Worm (Caenorhabditis elegans) whole organism, L4 larva: ENCODE measurements around the gene W05H9.2.

Experiments used
- D1046.2 ChIP-seq: fragments of 200-800 bp; sonication (Bioruptor generic); IDR thresholded peaks from 2 replicates; pipeline ENCODE4 v1.3.6; 2022; ENCODE audit warnings: missing genetic modification characterization, missing compliant biosample characterization
- F26F4.8 ChIP-seq: fragments of 200-800 bp; sonication (Bioruptor generic); conservative IDR thresholded peaks from 2 replicates; pipeline ENCODE4 v1.3.6; 2022; ENCODE audit warnings: missing genetic modification characterization, missing compliant biosample characterization
- F49E8.2 ChIP-seq: sonication (generic microtip); optimal IDR thresholded peaks from 2 replicates; lab custom pipeline; 2016; ENCODE audit warnings: missing compliant biosample characterization, mild to moderate bottlenecking, missing genetic modification characterization, borderline replicate concordance
- R02D3.7 ChIP-seq: fragments of 150-350 bp; sonication (generic microtip); optimal IDR thresholded peaks from 3 replicates; lab custom pipeline; 2014; ENCODE audit warnings: missing biosample characterization, missing genetic modification characterization
- T26A8.4 ChIP-seq: fragments of 200-800 bp; sonication (Bioruptor generic); IDR thresholded peaks from 2 replicates; pipeline ENCODE4 v1.3.6; 2022; ENCODE audit warnings: missing genetic modification characterization, missing compliant biosample characterization
- aha-1 ChIP-seq: fragments of 150-350 bp; peaks from one replicate; lab custom pipeline; 2014; ENCODE audit warnings: missing biosample characterization, missing genetic modification characterization
- aly-2 ChIP-seq: sonication (generic microtip); optimal IDR thresholded peaks from 2 replicates; lab custom pipeline; 2018; ENCODE audit warnings: missing biosample characterization, missing genetic modification characterization
- arid-1 ChIP-seq: fragments of 200-800 bp; sonication (Bioruptor generic); conservative IDR thresholded peaks from 2 replicates; pipeline ENCODE4 v1.3.6; 2022; ENCODE audit warnings: missing genetic modification reagents, missing genetic modification characterization, missing compliant biosample characterization
- attf-4 ChIP-seq: sonication (generic microtip); optimal IDR thresholded peaks from 3 replicates; lab custom pipeline; 2017; ENCODE audit warnings: missing biosample characterization, missing genetic modification characterization
- ceh-28 ChIP-seq: fragments of 150-350 bp; optimal IDR thresholded peaks from 2 replicates; lab custom pipeline; 2014; ENCODE audit warnings: missing biosample characterization, missing genetic modification reagents, missing genetic modification characterization
- ceh-32 ChIP-seq: sonication (generic microtip); optimal IDR thresholded peaks from 2 replicates; lab custom pipeline; 2016; ENCODE audit warnings: mild to moderate bottlenecking, missing genetic modification characterization, missing compliant biosample characterization; ENCODE audit not compliant: poor library complexity
- ceh-82 ChIP-seq: sonication (generic microtip); optimal IDR thresholded peaks from 2 replicates; lab custom pipeline; 2017; ENCODE audit warnings: missing biosample characterization, missing genetic modification characterization
- ces-1 ChIP-seq: fragments of 150-350 bp; sonication (generic microtip); optimal IDR thresholded peaks from 4 replicates; lab custom pipeline; 2014; ENCODE audit warnings: missing biosample characterization, missing genetic modification reagents, missing genetic modification characterization
- cey-2 ChIP-seq: sonication (generic microtip); optimal IDR thresholded peaks from 3 replicates; lab custom pipeline; 2017; ENCODE audit warnings: missing genetic modification characterization, mild to moderate bottlenecking, missing compliant biosample characterization, antibody characterized with exemption, borderline replicate concordance; ENCODE audit not compliant: insufficient read depth
- daf-12 ChIP-seq: fragments of 150-350 bp; optimal IDR thresholded peaks from 2 replicates; lab custom pipeline; 2014; ENCODE audit warnings: missing biosample characterization, missing genetic modification reagents, missing genetic modification characterization
- dmd-6 ChIP-seq: fragments of 200-800 bp; sonication (Bioruptor generic); IDR thresholded peaks from 2 replicates; pipeline ENCODE4 v1.3.6; 2022; ENCODE audit warnings: missing genetic modification reagents, missing genetic modification characterization, missing compliant biosample characterization
- dmd-8 ChIP-seq: fragments of 200-800 bp; sonication (Bioruptor generic); IDR thresholded peaks from 2 replicates; pipeline ENCODE4 v1.3.6; 2022; ENCODE audit warnings: missing genetic modification characterization, missing compliant biosample characterization
- dmd-9 ChIP-seq: fragments of 200-800 bp; sonication (Bioruptor generic); IDR thresholded peaks from 2 replicates; pipeline ENCODE4 v1.3.6; 2022; ENCODE audit warnings: missing genetic modification reagents, missing genetic modification characterization, missing compliant biosample characterization
- dve-1 ChIP-seq: sonication (generic microtip); optimal IDR thresholded peaks from 2 replicates; lab custom pipeline; 2017; ENCODE audit warnings: antibody characterized with exemption, mild to moderate bottlenecking, missing genetic modification characterization, missing compliant biosample characterization; ENCODE audit not compliant: insufficient read depth
- fkh-10 ChIP-seq: fragments of 150-350 bp; optimal IDR thresholded peaks from 2 replicates; lab custom pipeline; 2014; ENCODE audit warnings: missing biosample characterization, missing genetic modification reagents, missing genetic modification characterization
- hif-1 ChIP-seq, 2 experiments: sonication (generic microtip); optimal IDR thresholded peaks; 2 replicates each; lab custom pipeline; 2016 to 2017; ENCODE audit warnings: missing compliant biosample characterization in 2 of 2, missing genetic modification characterization in 2 of 2, missing genetic modification reagents in 2 of 2, missing genotype in 2 of 2, mild to moderate bottlenecking in 1 of 2
- hlh-11 ChIP-seq: fragments of 200-800 bp; sonication (Bioruptor generic); optimal IDR thresholded peaks from 2 replicates; lab custom pipeline; 2018; ENCODE audit warnings: mild to moderate bottlenecking, missing genetic modification characterization, missing compliant biosample characterization
- hlh-30 ChIP-seq: sonication (generic microtip); optimal IDR thresholded peaks from 2 replicates; lab custom pipeline; 2017; ENCODE audit warnings: antibody characterized with exemption, mild to moderate bottlenecking, missing genetic modification characterization, missing compliant biosample characterization; ENCODE audit not compliant: insufficient read depth
- lin-15B ChIP-seq: fragments of 150-350 bp; sonication (generic microtip); optimal IDR thresholded peaks from 3 replicates; lab custom pipeline; 2014; ENCODE audit warnings: missing biosample characterization, missing genetic modification characterization
- lin-38 ChIP-seq: fragments of 200-800 bp; sonication (Bioruptor generic); IDR thresholded peaks from 2 replicates; pipeline ENCODE4 v1.3.6; 2022; ENCODE audit warnings: missing genetic modification reagents, missing genetic modification characterization, missing compliant biosample characterization
- lin-39 ChIP-seq: fragments of 150-350 bp; optimal IDR thresholded peaks from 2 replicates; lab custom pipeline; 2014; ENCODE audit warnings: missing biosample characterization, missing genetic modification reagents, missing genetic modification characterization
- lir-3 ChIP-seq: sonication (generic microtip); optimal IDR thresholded peaks from 2 replicates; lab custom pipeline; 2016; ENCODE audit warnings: mild to moderate bottlenecking, missing genetic modification characterization, missing compliant biosample characterization
- mes-2 ChIP-seq: sonication (generic microtip); optimal IDR thresholded peaks from 2 replicates; lab custom pipeline; 2016; ENCODE audit warnings: missing genotype, mild to moderate bottlenecking, missing genetic modification characterization, missing compliant biosample characterization; ENCODE audit not compliant: poor library complexity, severe bottlenecking
- nhr-10 ChIP-seq: fragments of 150-350 bp; optimal IDR thresholded peaks from 2 replicates; lab custom pipeline; 2014; ENCODE audit warnings: missing biosample characterization, missing genetic modification characterization
- nhr-102 ChIP-seq: sonication (generic microtip); optimal IDR thresholded peaks from 2 replicates; lab custom pipeline; 2016; ENCODE audit warnings: mild to moderate bottlenecking, missing genetic modification characterization, moderate library complexity, missing compliant biosample characterization
- nhr-11 ChIP-seq: fragments of 150-350 bp; optimal IDR thresholded peaks from 2 replicates; lab custom pipeline; 2014; ENCODE audit warnings: missing biosample characterization, missing genetic modification characterization
- nhr-25 ChIP-seq: sonication (generic microtip); optimal IDR thresholded peaks from 2 replicates; lab custom pipeline; 2017; ENCODE audit warnings: missing genetic modification characterization, mild to moderate bottlenecking, missing compliant biosample characterization, antibody characterized with exemption, moderate library complexity, borderline replicate concordance; ENCODE audit not compliant: insufficient read depth
- nhr-28 ChIP-seq: fragments of 150-350 bp; optimal IDR thresholded peaks from 2 replicates; lab custom pipeline; 2014; ENCODE audit warnings: missing biosample characterization, missing genetic modification characterization
- nhr-41 ChIP-seq: fragments of 200-800 bp; sonication (Bioruptor generic); IDR thresholded peaks from 2 replicates; pipeline ENCODE4 v1.3.6; 2022; ENCODE audit warnings: missing genetic modification reagents, missing genetic modification characterization, missing compliant biosample characterization
- nhr-42 ChIP-seq: fragments of 200-800 bp; sonication (Bioruptor generic); IDR thresholded peaks from 2 replicates; pipeline ENCODE4 v1.3.6; 2022; ENCODE audit warnings: missing genetic modification characterization, missing compliant biosample characterization
- nhr-48 ChIP-seq: sonication (generic microtip); optimal IDR thresholded peaks from 2 replicates; lab custom pipeline; 2016; ENCODE audit warnings: mild to moderate bottlenecking, missing genetic modification characterization, missing compliant biosample characterization
- nhr-76 ChIP-seq: fragments of 150-350 bp; optimal IDR thresholded peaks from 2 replicates; lab custom pipeline; 2014; ENCODE audit warnings: missing biosample characterization, missing genetic modification characterization
- pha-4 ChIP-seq, 2 experiments: fragments of 150-350 bp in 1 of 2; fragments of 200-800 bp in 1 of 2; sonication (Bioruptor generic) in 1 of 2; IDR thresholded peaks in 1 of 2; optimal IDR thresholded peaks in 1 of 2; 2 replicates each; pipeline versions ENCODE4 v1.3.6 to Lab custom; 2014 to 2022; ENCODE audit warnings: missing genetic modification characterization in 2 of 2, missing genetic modification reagents in 2 of 2, missing biosample characterization in 1 of 2, missing compliant biosample characterization in 1 of 2
- php-3 ChIP-seq: fragments of 200-800 bp; sonication (Bioruptor generic); IDR thresholded peaks from 2 replicates; pipeline ENCODE4 v1.3.6; 2022; ENCODE audit warnings: missing genetic modification reagents, missing genetic modification characterization, missing compliant biosample characterization
- pqm-1 ChIP-seq: sonication (generic microtip); optimal IDR thresholded peaks from 2 replicates; lab custom pipeline; 2017; ENCODE audit warnings: missing biosample characterization, missing genetic modification characterization
- rbr-2 ChIP-seq: sonication (generic microtip); optimal IDR thresholded peaks from 2 replicates; lab custom pipeline; 2016; ENCODE audit warnings: missing genotype, missing genetic modification characterization, missing compliant biosample characterization
- saeg-2 ChIP-seq: fragments of 200-800 bp; sonication (Bioruptor generic); IDR thresholded peaks from 2 replicates; pipeline ENCODE4 v1.3.6; 2022; ENCODE audit warnings: missing genetic modification reagents, missing genetic modification characterization, missing compliant biosample characterization
- sdz-12 ChIP-seq: fragments of 200-800 bp; sonication (Bioruptor generic); optimal IDR thresholded peaks from 2 replicates; lab custom pipeline; 2018; ENCODE audit warnings: mild to moderate bottlenecking, missing genetic modification characterization, missing compliant biosample characterization
- snpc-1.2 ChIP-seq: fragments of 200-800 bp; sonication (Bioruptor generic); IDR thresholded peaks from 2 replicates; pipeline ENCODE4 v1.3.6; 2022; ENCODE audit warnings: missing genetic modification reagents, missing genetic modification characterization, missing compliant biosample characterization
- spr-1 ChIP-seq: sonication (generic microtip); optimal IDR thresholded peaks from 2 replicates; lab custom pipeline; 2016; ENCODE audit warnings: mild to moderate bottlenecking, missing genetic modification characterization, missing compliant biosample characterization
- tag-97 ChIP-seq: fragments of 200-800 bp; sonication (Bioruptor generic); IDR thresholded peaks from 2 replicates; pipeline ENCODE4 v1.3.6; 2022; ENCODE audit warnings: missing genetic modification characterization, missing compliant biosample characterization
- unc-130 ChIP-seq: sonication (generic microtip); optimal IDR thresholded peaks from 2 replicates; lab custom pipeline; 2016; ENCODE audit warnings: missing genetic modification reagents, missing genetic modification characterization, missing compliant biosample characterization
- zfp-2 ChIP-seq: sonication (generic microtip); optimal IDR thresholded peaks from 2 replicates; lab custom pipeline; 2016; ENCODE audit warnings: mild to moderate bottlenecking, missing genetic modification characterization, missing compliant biosample characterization
- zfp-3 ChIP-seq: fragments of 200-800 bp; sonication (Bioruptor generic); conservative IDR thresholded peaks from 2 replicates; pipeline ENCODE4 v1.3.6; 2022; ENCODE audit warnings: missing genetic modification reagents, missing genetic modification characterization, missing compliant biosample characterization
- zip-2 ChIP-seq: fragments of 150-350 bp; optimal IDR thresholded peaks from 2 replicates; lab custom pipeline; 2014; ENCODE audit warnings: missing biosample characterization, missing genetic modification characterization

Gene W05H9.2

ce11 chrX:6219892-6220291 lies 46.9 kb upstream of the W05H9.2 start (continued):
- TF ChIP-seq hlh-30 (tag; lab: Kevin White, UChicago) (peak; percentile 29), attf-4 (tag; lab: Kevin White, UChicago) (no peak), ceh-28 (tag; lab: Kevin White, UChicago) (no peak), T26A8.4 (GFP tag; lab: Robert Waterston, UW) (peak; percentile 75), spr-1 (tag; lab: Kevin White, UChicago) (peak; percentile 26), nhr-41 (GFP tag; lab: Robert Waterston, UW) (peak; percentile 74; the same call in 1 of the 2 replicates), dmd-6 (GFP tag; lab: Robert Waterston, UW) (peak; percentile 34; the same call in 1 of the 2 replicates), nhr-102 (tag; lab: Kevin White, UChicago) (no peak), zip-2 (tag; lab: Kevin White, UChicago) (no peak), unc-130 (GFP tag; lab: Kevin White, UChicago) (peak; percentile 38), mes-2 (tag; lab: Kevin White, UChicago) (peak; percentile 80), daf-12 (no peak), snpc-1.2 (peak; percentile 79), hlh-11 (tag; lab: Kevin White, UChicago) (peak; percentile 55), lin-39 (tag; lab: Kevin White, UChicago) (no peak), aly-2 (tag; lab: Kevin White, UChicago) (no peak), zfp-3 (GFP tag; lab: Robert Waterston, UW) (no peak), tag-97 (GFP tag; lab: Robert Waterston, UW) (no peak), zfp-2 (tag; lab: Kevin White, UChicago) (peak; percentile 17), nhr-76 (tag; lab: Kevin White, UChicago) (no peak), R02D3.7 (tag; lab: Kevin White, UChicago) (no peak), rbr-2 (tag; lab: Kevin White, UChicago) (peak; percentile 61), ces-1 (GFP tag; lab: Kevin White, UChicago) (no peak), hif-1 (tag; optimal IDR thresholded peaks at IDR 0.05; lab: Kevin White, UChicago) (peak; percentile 27 to 57), nhr-28 (tag; lab: Kevin White, UChicago) (no peak), dve-1 (tag; lab: Kevin White, UChicago) (peak; percentile 31), D1046.2 (GFP tag; lab: Robert Waterston, UW) (peak; percentile 83; the same call in 1 of the 2 replicates), nhr-11 (no peak), saeg-2 (GFP tag; lab: Robert Waterston, UW) (0 out of 2 replicates have a peak, but pooled peaks have one; percentile 12), dmd-9 (GFP tag; lab: Robert Waterston, UW) (no peak), nhr-10 (tag; lab: Kevin White, UChicago) (no peak), pha-4 (GFP tag; IDR thresholded peaks at IDR 0.05; lab: Robert Waterston, UW) (no peak; the same call in 1 of the 2 replicates), pha-4 (tag; optimal IDR thresholded peaks at IDR 0.05; lab: Kevin White, UChicago) (no peak), ceh-32 (tag; lab: Kevin White, UChicago) (no peak), lin-15B (tag; lab: Kevin White, UChicago) (no peak), nhr-42 (GFP tag; lab: Robert Waterston, UW) (peak; percentile 56; the same call in 1 of the 2 replicates), fkh-10 (GFP tag; lab: Kevin White, UChicago) (no peak), cey-2 (no peak), sdz-12 (GFP tag; lab: Kevin White, UChicago) (no peak), dmd-8 (GFP tag; lab: Robert Waterston, UW) (0 out of 2 replicates have a peak, but pooled peaks have one; percentile 63), lin-38 (GFP tag; lab: Robert Waterston, UW) (no peak; the same call in 1 of the 2 replicates), nhr-25 (tag; lab: Kevin White, UChicago) (peak; percentile 24), ceh-82 (tag; lab: Kevin White, UChicago) (no peak), nhr-48 (tag; lab: Kevin White, UChicago) (peak; percentile 64), aha-1 (tag; lab: Kevin White, UChicago) (no peak), lir-3 (tag; lab: Kevin White, UChicago) (peak; percentile 68), F49E8.2 (tag; lab: Kevin White, UChicago) (peak; percentile 3), arid-1 (no peak; the same call in 1 of the 2 replicates), F26F4.8 (GFP tag; lab: Robert Waterston, UW) (no peak), pqm-1 (tag; lab: Kevin White, UChicago) (no peak), php-3 (0 out of 2 replicates have a peak, but pooled peaks have one; percentile 36)
